Worm (Caenorhabditis elegans) whole organism, young adult: ENCODE data around the gene mrps-28.

Experiments used
- C06A6.2 ChIP-seq: fragments of 200-800 bp; sonication (Bioruptor generic); conservative IDR thresholded peaks from 2 replicates; pipeline ENCODE4 v1.3.6; 2022; ENCODE audit warnings: missing genetic modification characterization, missing compliant biosample characterization
- F22D6.2 ChIP-seq: sonication (generic microtip); optimal IDR thresholded peaks from 2 replicates; lab custom pipeline; 2016; ENCODE audit warnings: mild to moderate bottlenecking, missing genetic modification characterization, missing compliant biosample characterization
- F37B4.10 ChIP-seq: fragments of 200-800 bp; sonication (Bioruptor generic); IDR thresholded peaks from 2 replicates; pipeline ENCODE4 v1.3.6; 2022; ENCODE audit warnings: missing genetic modification characterization, missing compliant biosample characterization
- F39B2.1 ChIP-seq: fragments of 200-800 bp; sonication (Bioruptor generic); IDR thresholded peaks from 2 replicates; pipeline ENCODE4 v1.3.6; 2022; ENCODE audit warnings: missing genetic modification reagents, missing genetic modification characterization, missing compliant biosample characterization
- F52B5.7 ChIP-seq: sonication (generic microtip); optimal IDR thresholded peaks from 2 replicates; lab custom pipeline; 2016; ENCODE audit warnings: mild to moderate bottlenecking, missing genetic modification characterization, missing compliant biosample characterization
- F55B11.4 ChIP-seq: sonication (generic microtip); optimal IDR thresholded peaks from 2 replicates; lab custom pipeline; 2016; ENCODE audit warnings: missing compliant biosample characterization, missing genetic modification characterization, borderline replicate concordance; ENCODE audit not compliant: insufficient read depth
- K12H6.12 ChIP-seq: fragments of 200-800 bp; sonication (Bioruptor generic); optimal IDR thresholded peaks from 2 replicates; lab custom pipeline; 2018; ENCODE audit warnings: mild to moderate bottlenecking, missing genetic modification characterization, missing compliant biosample characterization
- T26A5.8 ChIP-seq: sonication (generic microtip); optimal IDR thresholded peaks from 2 replicates; lab custom pipeline; 2016; ENCODE audit warnings: missing genetic modification characterization, missing compliant biosample characterization
- Y56A3A.18 ChIP-seq: fragments of 200-800 bp; sonication (Bioruptor generic); IDR thresholded peaks from 2 replicates; pipeline ENCODE4 v1.3.6; 2022; ENCODE audit warnings: missing genetic modification reagents, missing genetic modification characterization, missing compliant biosample characterization
- akir-1 ChIP-seq: fragments of 200-800 bp; sonication (Bioruptor generic); optimal IDR thresholded peaks from 2 replicates; lab custom pipeline; 2018; ENCODE audit warnings: mild to moderate bottlenecking, missing genetic modification characterization, moderate library complexity, missing compliant biosample characterization
- aptf-2 ChIP-seq: fragments of 200-800 bp; sonication (Bioruptor generic); conservative IDR thresholded peaks from 2 replicates; pipeline ENCODE4 v1.3.6; 2022; ENCODE audit warnings: missing genetic modification reagents, missing genetic modification characterization, missing compliant biosample characterization
- athp-1 ChIP-seq: sonication (generic microtip); optimal IDR thresholded peaks from 2 replicates; lab custom pipeline; 2017; ENCODE audit warnings: mild to moderate bottlenecking, missing genetic modification characterization, missing compliant biosample characterization
- attf-5 ChIP-seq: fragments of 200-800 bp; sonication (Bioruptor generic); optimal IDR thresholded peaks from 2 replicates; lab custom pipeline; 2018; ENCODE audit warnings: mild to moderate bottlenecking, missing genetic modification characterization, missing compliant biosample characterization
- cebp-1 ChIP-seq, 2 experiments: fragments of 200-800 bp in 1 of 2; sonication (Bioruptor generic) in 1 of 2; sonication (generic microtip) in 1 of 2; IDR thresholded peaks in 1 of 2; optimal IDR thresholded peaks in 1 of 2; 2 replicates each; pipeline versions ENCODE4 v1.3.6 to Lab custom; 2017 to 2022; ENCODE audit warnings: missing compliant biosample characterization in 2 of 2, missing genetic modification characterization in 2 of 2, mild to moderate bottlenecking in 1 of 2, missing genetic modification reagents in 1 of 2, moderate library complexity in 1 of 2
- ceh-27 ChIP-seq: fragments of 200-800 bp; sonication (Bioruptor generic); optimal IDR thresholded peaks from 2 replicates; lab custom pipeline; 2018; ENCODE audit warnings: mild to moderate bottlenecking, missing genetic modification characterization, moderate library complexity, missing compliant biosample characterization
- ceh-58 ChIP-seq: fragments of 200-800 bp; sonication (Bioruptor generic); IDR thresholded peaks from 2 replicates; pipeline ENCODE4 v1.3.6; 2022; ENCODE audit warnings: missing genetic modification characterization, missing compliant biosample characterization
- dox-1 ChIP-seq: fragments of 200-800 bp; sonication (Bioruptor generic); IDR thresholded peaks from 2 replicates; pipeline ENCODE4 v1.3.6; 2022; ENCODE audit warnings: missing genetic modification reagents, missing genetic modification characterization, missing compliant biosample characterization
- dpff-1 ChIP-seq: sonication (generic microtip); optimal IDR thresholded peaks from 2 replicates; lab custom pipeline; 2017; ENCODE audit warnings: mild to moderate bottlenecking, missing genetic modification characterization, missing compliant biosample characterization
- egrh-3 ChIP-seq: fragments of 200-800 bp; sonication (Bioruptor generic); IDR thresholded peaks from 2 replicates; pipeline ENCODE4 v1.3.6; 2022; ENCODE audit warnings: missing genetic modification reagents, missing genetic modification characterization, missing compliant biosample characterization
- gei-17 ChIP-seq: fragments of 200-800 bp; sonication (Bioruptor generic); optimal IDR thresholded peaks from 2 replicates; lab custom pipeline; 2018; ENCODE audit warnings: mild to moderate bottlenecking, missing genetic modification characterization, missing compliant biosample characterization
- hlh-12 ChIP-seq: sonication (generic microtip); optimal IDR thresholded peaks from 2 replicates; lab custom pipeline; 2016; ENCODE audit warnings: missing genetic modification characterization, missing compliant biosample characterization
- hrde-1 ChIP-seq: sonication (generic microtip); optimal IDR thresholded peaks from 2 replicates; lab custom pipeline; 2016; ENCODE audit warnings: missing genetic modification characterization, mild to moderate bottlenecking, missing compliant biosample characterization, moderate library complexity, missing genotype, missing genetic modification reagents, borderline replicate concordance
- lag-1 ChIP-seq: fragments of 200-800 bp; sonication (Bioruptor generic); IDR thresholded peaks from 2 replicates; pipeline ENCODE4 v1.3.6; 2022; ENCODE audit warnings: missing genetic modification reagents, missing genetic modification characterization, missing compliant biosample characterization
- lin-54 ChIP-seq: fragments of 200-800 bp; sonication (Bioruptor generic); optimal IDR thresholded peaks from 2 replicates; lab custom pipeline; 2018; ENCODE audit warnings: mild to moderate bottlenecking, missing genetic modification characterization, missing compliant biosample characterization
- lsy-27 ChIP-seq: sonication (generic microtip); optimal IDR thresholded peaks from 2 replicates; lab custom pipeline; 2017; ENCODE audit warnings: missing genetic modification characterization, mild to moderate bottlenecking, missing compliant biosample characterization, antibody characterized with exemption, missing genotype, borderline replicate concordance; ENCODE audit not compliant: insufficient read depth
- madf-3 ChIP-seq: fragments of 200-800 bp; sonication (Bioruptor generic); IDR thresholded peaks from 2 replicates; pipeline ENCODE4 v1.3.6; 2022; ENCODE audit warnings: missing genetic modification reagents, missing genetic modification characterization, missing compliant biosample characterization
- mes-4 ChIP-seq: sonication (generic microtip); optimal IDR thresholded peaks from 2 replicates; lab custom pipeline; 2016; ENCODE audit warnings: missing genotype, missing genetic modification characterization, missing compliant biosample characterization
- mxl-1 ChIP-seq: sonication (generic microtip); optimal IDR thresholded peaks from 2 replicates; lab custom pipeline; 2016; ENCODE audit warnings: missing genetic modification characterization, missing compliant biosample characterization
- nfyb-1 ChIP-seq: fragments of 200-800 bp; sonication (Bioruptor generic); IDR thresholded peaks from 2 replicates; pipeline ENCODE4 v1.3.6; 2022; ENCODE audit warnings: missing genetic modification reagents, missing genetic modification characterization, missing compliant biosample characterization
- nhr-179 ChIP-seq: sonication (generic microtip); optimal IDR thresholded peaks from 2 replicates; lab custom pipeline; 2016; ENCODE audit warnings: mild to moderate bottlenecking, missing genetic modification characterization, missing compliant biosample characterization
- nhr-27 ChIP-seq: fragments of 200-800 bp; sonication (Bioruptor generic); optimal IDR thresholded peaks from 2 replicates; lab custom pipeline; 2018; ENCODE audit warnings: mild to moderate bottlenecking, missing genetic modification characterization, moderate library complexity, missing compliant biosample characterization
- nhr-80 ChIP-seq: sonication (generic microtip); optimal IDR thresholded peaks from 2 replicates; lab custom pipeline; 2016; ENCODE audit warnings: missing genetic modification characterization, missing compliant biosample characterization
- rcor-1 ChIP-seq: fragments of 200-800 bp; sonication (Bioruptor generic); IDR thresholded peaks from 2 replicates; pipeline ENCODE4 v1.3.6; 2022; ENCODE audit warnings: missing genetic modification reagents, missing genetic modification characterization, missing compliant biosample characterization
- rec-8 ChIP-seq, 2 experiments: sonication (generic microtip); optimal IDR thresholded peaks; 2 replicates each; lab custom pipeline; 2016; ENCODE audit warnings: mild to moderate bottlenecking in 2 of 2, missing genetic modification characterization in 2 of 2, missing genetic modification reagents in 2 of 2, missing genotype in 2 of 2, missing biosample characterization in 1 of 2, missing compliant biosample characterization in 1 of 2, moderate library complexity in 1 of 2
- repo-1 ChIP-seq: sonication (generic microtip); optimal IDR thresholded peaks from 2 replicates; lab custom pipeline; 2017; ENCODE audit warnings: mild to moderate bottlenecking, missing genetic modification characterization, missing compliant biosample characterization
- snpc-4 ChIP-seq, 5 experiments: fragments of 150-350 bp in 1 of 5; sonication (generic microtip) in 4 of 5; optimal IDR thresholded peaks; 2 replicates each; lab custom pipeline; 2014 to 2018; ENCODE audit warnings: missing genetic modification characterization in 5 of 5, missing biosample characterization in 3 of 5, antibody characterized with exemption in 2 of 5, mild to moderate bottlenecking in 2 of 5, missing compliant biosample characterization in 2 of 5, missing genotype in 2 of 5, moderate library complexity in 2 of 5, missing genetic modification reagents in 1 of 5
- somi-1 ChIP-seq: fragments of 200-800 bp; sonication (Bioruptor generic); optimal IDR thresholded peaks from 2 replicates; lab custom pipeline; 2018; ENCODE audit warnings: mild to moderate bottlenecking, missing genetic modification characterization, missing compliant biosample characterization
- sptf-2 ChIP-seq: fragments of 200-800 bp; sonication (Bioruptor generic); optimal IDR thresholded peaks from 2 replicates; lab custom pipeline; 2018; ENCODE audit warnings: mild to moderate bottlenecking, missing genetic modification characterization, missing compliant biosample characterization
- tbp1 ChIP-seq: fragments of 200-800 bp; sonication (Bioruptor generic); optimal IDR thresholded peaks from 2 replicates; lab custom pipeline; 2018; ENCODE audit warnings: mild to moderate bottlenecking, missing genetic modification characterization, missing compliant biosample characterization
- tlf-1 ChIP-seq: fragments of 200-800 bp; sonication (Bioruptor generic); optimal IDR thresholded peaks from 2 replicates; lab custom pipeline; 2018; ENCODE audit warnings: mild to moderate bottlenecking, missing genetic modification characterization, missing compliant biosample characterization
- xnd-1 ChIP-seq: sonication (generic microtip); optimal IDR thresholded peaks from 2 replicates; lab custom pipeline; 2016; ENCODE audit warnings: missing genotype, missing genetic modification reagents, missing genetic modification characterization, missing compliant biosample characterization
- zfh-2 ChIP-seq: fragments of 200-800 bp; sonication (Bioruptor generic); conservative IDR thresholded peaks from 2 replicates; pipeline ENCODE4 v1.3.6; 2022; ENCODE audit warnings: missing genetic modification reagents, missing genetic modification characterization, missing compliant biosample characterization
- zim-3 ChIP-seq: sonication (generic microtip); optimal IDR thresholded peaks from 2 replicates; lab custom pipeline; 2017; ENCODE audit warnings: mild to moderate bottlenecking, missing genetic modification characterization, moderate library complexity, missing compliant biosample characterization
- ztf-18 ChIP-seq: sonication (generic microtip); optimal IDR thresholded peaks from 2 replicates; lab custom pipeline; 2016; ENCODE audit warnings: missing genotype, mild to moderate bottlenecking, missing genetic modification characterization, missing compliant biosample characterization
- ztf-22 ChIP-seq: fragments of 200-800 bp; sonication (Bioruptor generic); optimal IDR thresholded peaks from 2 replicates; lab custom pipeline; 2018; ENCODE audit warnings: mild to moderate bottlenecking, missing genetic modification characterization, moderate library complexity, missing compliant biosample characterization
- ztf-26 ChIP-seq: sonication (generic microtip); optimal IDR thresholded peaks from 2 replicates; lab custom pipeline; 2017; ENCODE audit warnings: missing genetic modification characterization, missing compliant biosample characterization
- ztf-3 ChIP-seq: fragments of 200-800 bp; sonication (Bioruptor generic); optimal IDR thresholded peaks from 2 replicates; lab custom pipeline; 2018; ENCODE audit warnings: mild to moderate bottlenecking, missing genetic modification characterization, missing compliant biosample characterization

Gene mrps-28

DNA sequence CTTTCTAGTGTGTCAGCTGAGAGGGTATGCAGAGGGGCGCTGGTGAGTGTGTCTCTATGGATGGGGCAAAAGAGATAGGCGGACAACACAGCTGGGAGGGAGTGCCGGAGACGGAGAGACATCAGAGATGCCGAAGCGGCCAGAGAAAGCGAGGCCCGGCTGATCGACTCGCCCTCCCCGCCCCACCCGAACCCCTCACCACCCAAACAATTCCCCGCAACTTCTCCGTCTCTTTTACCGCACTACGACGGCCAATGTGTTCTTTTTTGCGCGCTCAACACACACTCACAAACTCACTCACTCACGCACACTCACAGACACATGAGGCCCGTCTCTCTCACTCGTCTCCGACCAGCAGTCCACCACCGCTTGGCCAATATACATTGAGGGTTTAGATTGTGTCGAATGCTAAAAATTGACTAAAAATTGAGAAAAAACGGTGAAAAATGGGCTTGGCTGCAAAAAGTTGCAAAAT lies 21.6 kb upstream of the mrps-28 start, which contains the start of gene Y43F8C.3 (continued):
- TF ChIP-seq lsy-27 (tag; lab: Kevin White, UChicago): no peak
- no peak for TF ChIP-seq ztf-3 (GFP tag; lab: Kevin White, UChicago)
- no peak for TF ChIP-seq mes-4
- TF ChIP-seq nhr-80 (tag; lab: Kevin White, UChicago): peak; percentile 28
- TF ChIP-seq repo-1 (tag; lab: Kevin White, UChicago): no peak
- TF ChIP-seq rcor-1 (GFP tag; lab: Robert Waterston, UW): 0 out of 2 replicates have a peak, but pooled peaks have one; percentile 38
- no peak for TF ChIP-seq ztf-18
- TF ChIP-seq cebp-1 (GFP tag; IDR thresholded peaks at IDR 0.05; lab: Robert Waterston, UW): no peak
- TF ChIP-seq cebp-1 (tag; optimal IDR thresholded peaks at IDR 0.05; lab: Kevin White, UChicago): peak; percentile 78
- no peak for TF ChIP-seq rec-8 (tag; optimal IDR thresholded peaks at IDR 0.05; lab: Kevin White, UChicago)
- TF ChIP-seq xnd-1 (tag; lab: Kevin White, UChicago): no peak
- no peak for TF ChIP-seq F37B4.10
- TF ChIP-seq ztf-26: peak; percentile 68
- peak; percentile 33 for TF ChIP-seq somi-1 (GFP tag; lab: Kevin White, UChicago)
- no peak for TF ChIP-seq nhr-179
- no peak for TF ChIP-seq madf-3 (GFP tag; lab: Robert Waterston, UW)
- TF ChIP-seq F22D6.2: no peak
- peak; percentile 13 for TF ChIP-seq athp-1 (tag; lab: Kevin White, UChicago)
- TF ChIP-seq gei-17 (GFP tag; lab: Kevin White, UChicago): peak; percentile 46
- peak; percentile 39 for TF ChIP-seq sptf-2 (GFP tag; lab: Kevin White, UChicago)
- no peak for TF ChIP-seq dpff-1 (tag; lab: Kevin White, UChicago)
- TF ChIP-seq egrh-3 (GFP tag; lab: Robert Waterston, UW): peak; percentile 93
- no peak for TF ChIP-seq hlh-12
- TF ChIP-seq hrde-1 (tag; lab: Kevin White, UChicago): no peak
- TF ChIP-seq ceh-58 (GFP tag; lab: Robert Waterston, UW): no peak
- peak; percentile 19 for TF ChIP-seq lin-54 (GFP tag; lab: Kevin White, UChicago)
- TF ChIP-seq zim-3 (tag; lab: Kevin White, UChicago): no peak
- TF ChIP-seq aptf-2: no peak
- peak; percentile 86 for TF ChIP-seq dox-1 (GFP tag; lab: Robert Waterston, UW)
- peak; percentile 84 for TF ChIP-seq ceh-27 (GFP tag; lab: Kevin White, UChicago)
- no peak for TF ChIP-seq mxl-1
- no peak for TF ChIP-seq C06A6.2 (GFP tag; lab: Robert Waterston, UW)
- TF ChIP-seq F55B11.4: no peak
- TF ChIP-seq lag-1 (GFP tag; lab: Robert Waterston, UW): no peak
- no peak for TF ChIP-seq akir-1 (GFP tag; lab: Kevin White, UChicago)
- TF ChIP-seq nfyb-1: peak; percentile 66; the same call in 1 of the 2 replicates
- no peak for TF ChIP-seq nhr-27 (tag; lab: Kevin White, UChicago)
- no peak for TF ChIP-seq tlf-1 (GFP tag; lab: Kevin White, UChicago)
- peak; percentile 27 for TF ChIP-seq attf-5 (GFP tag; lab: Kevin White, UChicago)
- no peak for TF ChIP-seq F52B5.7 (tag; lab: Kevin White, UChicago)
- peak; percentile 77 for TF ChIP-seq K12H6.12 (tag; lab: Kevin White, UChicago)
- peak; percentile 6 for TF ChIP-seq tbp1 (GFP tag; lab: Kevin White, UChicago)
- 0 out of 2 replicates have a peak, but pooled peaks have one; percentile 60 for TF ChIP-seq Y56A3A.18 (GFP tag; lab: Robert Waterston, UW)
- TF ChIP-seq snpc-4 (GFP tag; optimal IDR thresholded peaks at IDR 0.05; lab: Kevin White, UChicago): peak; percentile 20
- TF ChIP-seq snpc-4 (tag; optimal IDR thresholded peaks at IDR 0.05; lab: Kevin White, UChicago): peak in 1 of 4 experiments; percentile 38
- TF ChIP-seq T26A5.8 (tag; lab: Kevin White, UChicago): no peak
- no peak for TF ChIP-seq F39B2.1
- TF ChIP-seq ztf-22 (GFP tag; lab: Kevin White, UChicago): no peak
- TF ChIP-seq zfh-2 (GFP tag; lab: Robert Waterston, UW): peak; percentile 99
